Worm (Caenorhabditis elegans) whole organism, L3 larva: ENCODE measurements around the gene C09H10.5.

Experiments used
- R02D3.7 ChIP-seq: fragments of 150-350 bp; optimal IDR thresholded peaks from 2 replicates; lab custom pipeline; 2014; ENCODE audit warnings: missing biosample characterization, missing genetic modification characterization
- ZK546.5 ChIP-seq: sonication (generic microtip); optimal IDR thresholded peaks from 2 replicates; lab custom pipeline; 2017; ENCODE audit warnings: missing biosample characterization, missing genetic modification characterization
- aly-2 ChIP-seq: fragments of 150-350 bp; optimal IDR thresholded peaks from 2 replicates; lab custom pipeline; 2014; ENCODE audit warnings: missing biosample characterization, missing genetic modification characterization
- ama-1 ChIP-seq: fragments of 150-350 bp; optimal IDR thresholded peaks from 2 replicates; lab custom pipeline; 2018
- ceh-16 ChIP-seq: sonication (generic microtip); optimal IDR thresholded peaks from 2 replicates; lab custom pipeline; 2017; ENCODE audit warnings: missing biosample characterization, missing genetic modification characterization
- ceh-28 ChIP-seq: fragments of 150-350 bp; optimal IDR thresholded peaks from 2 replicates; lab custom pipeline; 2014; ENCODE audit warnings: missing biosample characterization, missing genetic modification reagents, missing genetic modification characterization
- ceh-82 ChIP-seq: fragments of 150-350 bp; optimal IDR thresholded peaks from 2 replicates; lab custom pipeline; 2014; ENCODE audit warnings: missing biosample characterization, missing genetic modification characterization
- ceh-9 ChIP-seq: sonication (generic microtip); optimal IDR thresholded peaks from 2 replicates; lab custom pipeline; 2018; ENCODE audit warnings: missing biosample characterization, missing genetic modification characterization
- daf-12 ChIP-seq: fragments of 150-350 bp; optimal IDR thresholded peaks from 2 replicates; lab custom pipeline; 2014; ENCODE audit warnings: missing biosample characterization, missing genetic modification reagents, missing genetic modification characterization
- egl-27 ChIP-seq: sonication (generic microtip); optimal IDR thresholded peaks from 4 replicates; lab custom pipeline; 2017; ENCODE audit warnings: missing biosample characterization, missing genetic modification reagents, missing genetic modification characterization
- egl-5 ChIP-seq: fragments of 150-350 bp; optimal IDR thresholded peaks from 2 replicates; lab custom pipeline; 2017; ENCODE audit warnings: missing biosample characterization, missing genetic modification reagents, missing genetic modification characterization, inconsistent platforms
- elt-1 ChIP-seq: fragments of 150-350 bp; optimal IDR thresholded peaks from 2 replicates; lab custom pipeline; 2014; ENCODE audit warnings: missing biosample characterization, missing genetic modification characterization
- elt-2 ChIP-seq: sonication (generic microtip); optimal IDR thresholded peaks from 2 replicates; lab custom pipeline; 2016; ENCODE audit warnings: missing genetic modification reagents, mild to moderate bottlenecking, missing genetic modification characterization, missing compliant biosample characterization
- elt-3 ChIP-seq, 3 experiments: fragments of 150-350 bp in 1 of 3; sonication (generic microtip) in 2 of 3; optimal IDR thresholded peaks; 2 replicates in 2 of 3; 4 replicates in 1 of 3; lab custom pipeline; 2014 to 2017; ENCODE audit warnings: missing biosample characterization in 3 of 3, missing genetic modification characterization in 3 of 3
- eor-1 ChIP-seq, 2 experiments: fragments of 150-350 bp; optimal IDR thresholded peaks; 2 replicates each; lab custom pipeline; 2014 to 2018; ENCODE audit warnings: missing biosample characterization in 2 of 2, missing genetic modification characterization in 2 of 2
- fkh-10 ChIP-seq: sonication (generic microtip); optimal IDR thresholded peaks from 2 replicates; lab custom pipeline; 2017; ENCODE audit warnings: missing biosample characterization, missing genetic modification reagents, missing genetic modification characterization
- fkh-2 ChIP-seq: fragments of 150-350 bp; optimal IDR thresholded peaks from 2 replicates; lab custom pipeline; 2014; ENCODE audit warnings: missing biosample characterization, missing genetic modification reagents, missing genetic modification characterization
- fos-1 ChIP-seq: fragments of 150-350 bp; optimal IDR thresholded peaks from 2 replicates; lab custom pipeline; 2014; ENCODE audit warnings: missing biosample characterization, missing genetic modification characterization
- hmg-11 ChIP-seq: sonication (generic microtip); optimal IDR thresholded peaks from 2 replicates; lab custom pipeline; 2016; ENCODE audit warnings: missing genetic modification characterization, missing compliant biosample characterization
- jun-1 ChIP-seq: fragments of 150-350 bp; optimal IDR thresholded peaks from 2 replicates; lab custom pipeline; 2014; ENCODE audit warnings: missing biosample characterization, missing genetic modification reagents, missing genetic modification characterization
- lin-15B ChIP-seq: fragments of 150-350 bp; optimal IDR thresholded peaks from 2 replicates; lab custom pipeline; 2014; ENCODE audit warnings: missing biosample characterization, missing genetic modification characterization
- lin-39 ChIP-seq: fragments of 150-350 bp; optimal IDR thresholded peaks from 2 replicates; lab custom pipeline; 2018; ENCODE audit warnings: missing biosample characterization, missing genetic modification reagents, missing genetic modification characterization
- lsy-12 ChIP-seq: sonication (generic microtip); optimal IDR thresholded peaks from 2 replicates; lab custom pipeline; 2016; ENCODE audit warnings: mild to moderate bottlenecking, missing genetic modification characterization, missing compliant biosample characterization
- mdl-1 ChIP-seq: fragments of 150-350 bp; optimal IDR thresholded peaks from 2 replicates; lab custom pipeline; 2014; ENCODE audit warnings: missing biosample characterization, missing genetic modification characterization
- mml-1 ChIP-seq: fragments of 150-350 bp; sonication (generic microtip); optimal IDR thresholded peaks from 3 replicates; lab custom pipeline; 2014; ENCODE audit warnings: missing biosample characterization, missing genetic modification characterization
- nfya-1 ChIP-seq: sonication (generic microtip); optimal IDR thresholded peaks from 2 replicates; lab custom pipeline; 2017; ENCODE audit warnings: missing genetic modification characterization, mild to moderate bottlenecking, missing compliant biosample characterization, antibody characterized with exemption, moderate library complexity; ENCODE audit not compliant: insufficient read depth
- nhr-11 ChIP-seq: fragments of 150-350 bp; optimal IDR thresholded peaks from 2 replicates; lab custom pipeline; 2014; ENCODE audit warnings: missing biosample characterization, missing genetic modification characterization
- nhr-12 ChIP-seq: fragments of 150-350 bp; optimal IDR thresholded peaks from 2 replicates; lab custom pipeline; 2014; ENCODE audit warnings: missing biosample characterization, missing genetic modification characterization
- nhr-23 ChIP-seq: fragments of 150-350 bp; optimal IDR thresholded peaks from 2 replicates; lab custom pipeline; 2014; ENCODE audit warnings: missing biosample characterization, missing genetic modification reagents, missing genetic modification characterization
- nhr-237 ChIP-seq: fragments of 150-350 bp; optimal IDR thresholded peaks from 2 replicates; lab custom pipeline; 2014; ENCODE audit warnings: missing biosample characterization, missing genetic modification characterization
- nhr-25 ChIP-seq: sonication (generic microtip); optimal IDR thresholded peaks from 2 replicates; lab custom pipeline; 2017; ENCODE audit warnings: missing biosample characterization, missing genetic modification characterization
- nhr-28 ChIP-seq: fragments of 150-350 bp; optimal IDR thresholded peaks from 2 replicates; lab custom pipeline; 2014; ENCODE audit warnings: missing biosample characterization, missing genetic modification characterization
- nhr-43 ChIP-seq: sonication (generic microtip); optimal IDR thresholded peaks from 2 replicates; lab custom pipeline; 2016; ENCODE audit warnings: mild to moderate bottlenecking, missing genetic modification characterization, missing compliant biosample characterization; ENCODE audit not compliant: poor library complexity, severe bottlenecking
- nhr-67 ChIP-seq: fragments of 150-350 bp; optimal IDR thresholded peaks from 2 replicates; lab custom pipeline; 2014; ENCODE audit warnings: missing biosample characterization, missing genetic modification characterization
- nhr-76 ChIP-seq: fragments of 150-350 bp; sonication (generic microtip); optimal IDR thresholded peaks from 5 replicates; lab custom pipeline; 2014; ENCODE audit warnings: missing biosample characterization, missing genetic modification characterization
- nhr-77 ChIP-seq: fragments of 150-350 bp; optimal IDR thresholded peaks from 2 replicates; lab custom pipeline; 2014; ENCODE audit warnings: missing biosample characterization, missing genetic modification characterization
- pha-4 ChIP-seq: fragments of 150-350 bp; optimal IDR thresholded peaks from 2 replicates; lab custom pipeline; 2014; ENCODE audit warnings: missing biosample characterization, missing genetic modification reagents, missing genetic modification characterization
- pqm-1 ChIP-seq: fragments of 150-350 bp; optimal IDR thresholded peaks from 2 replicates; lab custom pipeline; 2017; ENCODE audit warnings: missing biosample characterization, missing genetic modification characterization, inconsistent platforms
- sea-2 ChIP-seq: fragments of 150-350 bp; sonication (generic microtip); optimal IDR thresholded peaks from 4 replicates; lab custom pipeline; 2014; ENCODE audit warnings: missing biosample characterization, missing genetic modification reagents, missing genetic modification characterization
- skn-1 ChIP-seq: fragments of 150-350 bp; optimal IDR thresholded peaks from 2 replicates; lab custom pipeline; 2014; ENCODE audit warnings: missing biosample characterization, missing genetic modification characterization
- snpc-4 ChIP-seq: fragments of 150-350 bp; optimal IDR thresholded peaks from 2 replicates; lab custom pipeline; 2014; ENCODE audit warnings: missing biosample characterization, missing genetic modification characterization
- tbx-2 ChIP-seq: sonication (generic microtip); optimal IDR thresholded peaks from 2 replicates; lab custom pipeline; 2016; ENCODE audit warnings: mild to moderate bottlenecking, missing genetic modification characterization, missing compliant biosample characterization
- unc-39 ChIP-seq: sonication (generic microtip); optimal IDR thresholded peaks from 4 replicates; lab custom pipeline; 2017; ENCODE audit warnings: missing biosample characterization, missing genetic modification characterization
- unc-62 ChIP-seq: fragments of 150-350 bp; sonication (generic microtip); optimal IDR thresholded peaks from 4 replicates; lab custom pipeline; 2014; ENCODE audit warnings: missing biosample characterization, missing genetic modification reagents, missing genetic modification characterization
- zag-1 ChIP-seq: fragments of 150-350 bp; optimal IDR thresholded peaks from 2 replicates; lab custom pipeline; 2014; ENCODE audit warnings: missing biosample characterization, missing genetic modification characterization
- ztf-11 ChIP-seq: fragments of 150-350 bp; optimal IDR thresholded peaks from 2 replicates; lab custom pipeline; 2014; ENCODE audit warnings: missing biosample characterization, missing genetic modification characterization
- ztf-4 ChIP-seq: fragments of 150-350 bp; optimal IDR thresholded peaks from 2 replicates; lab custom pipeline; 2014; ENCODE audit warnings: missing biosample characterization, missing genetic modification characterization

The C09H10.5 gene

ce11 chrII:11104162-11104561 lies 605 bp upstream of the C09H10.5 start, which contains the start of gene C09H10.9:
TSS of gene C09H10.9 (plus strand) at chrII:11104462.
- TF ChIP-seq jun-1 (tag; lab: Kevin White, UChicago) = no peak
- TF ChIP-seq, all 47 proteins: peak for 0

- TF ChIP-seq nhr-76 (tag; lab: Kevin White, UChicago) = no peak
- no peak for TF ChIP-seq fkh-10 (GFP tag; lab: Kevin White, UChicago)
- peak; percentile 83 for TF ChIP-seq nhr-25 (tag; lab: Kevin White, UChicago)
- peak; percentile 79 for TF ChIP-seq lin-39 (tag; lab: Kevin White, UChicago)
- no peak for TF ChIP-seq eor-1 (tag; optimal IDR thresholded peaks at IDR 0.05; lab: Kevin White, UChicago)
- TF ChIP-seq hmg-11 (tag; lab: Kevin White, UChicago) = peak; percentile 11
- TF ChIP-seq ceh-82 (tag; lab: Kevin White, UChicago) = no peak
- no peak for TF ChIP-seq ceh-28 (tag; lab: Kevin White, UChicago)
- TF ChIP-seq pha-4 (tag; lab: Kevin White, UChicago) = peak; percentile 84
- no peak for TF ChIP-seq mdl-1 (tag; lab: Kevin White, UChicago)
- peak; percentile 29 for TF ChIP-seq pqm-1 (tag; lab: Kevin White, UChicago)
- TF ChIP-seq sea-2 (GFP tag; lab: Kevin White, UChicago) = no peak
- no peak for TF ChIP-seq jun-1 (tag; lab: Kevin White, UChicago)
- no peak for TF ChIP-seq mml-1 (tag; lab: Kevin White, UChicago)
- TF ChIP-seq R02D3.7 (tag; lab: Kevin White, UChicago) = no peak
- TF ChIP-seq snpc-4 (tag; lab: Kevin White, UChicago) = peak; percentile 49
- TF ChIP-seq nhr-23 = peak; percentile 72
- no peak for TF ChIP-seq ceh-16 (tag; lab: Kevin White, UChicago)
- TF ChIP-seq nhr-77 (tag; lab: Kevin White, UChicago) = no peak
- peak; percentile 80 for TF ChIP-seq egl-5 (tag; lab: Kevin White, UChicago)
- TF ChIP-seq nhr-237 (tag; lab: Kevin White, UChicago) = no peak
- TF ChIP-seq ZK546.5 = no peak
- peak; percentile 76 for TF ChIP-seq nfya-1 (tag; lab: Kevin White, UChicago)
- TF ChIP-seq nhr-11 (tag; lab: Kevin White, UChicago) = no peak
- TF ChIP-seq fos-1 = no peak
- no peak for TF ChIP-seq unc-62 (GFP tag; lab: Kevin White, UChicago)
- TF ChIP-seq nhr-43 (tag; lab: Kevin White, UChicago) = no peak
- no peak for TF ChIP-seq aly-2 (tag; lab: Kevin White, UChicago)
- no peak for TF ChIP-seq elt-1 (tag; lab: Kevin White, UChicago)
- TF ChIP-seq zag-1 (tag; lab: Kevin White, UChicago) = no peak
- no peak for TF ChIP-seq egl-27 (tag; lab: Kevin White, UChicago)
- TF ChIP-seq nhr-67 (tag; lab: Kevin White, UChicago) = no peak
- no peak for TF ChIP-seq ama-1 (lab: Kevin White, UChicago)
- no peak for TF ChIP-seq nhr-28 (tag; lab: Kevin White, UChicago)
- no peak for TF ChIP-seq ztf-4
- no peak for TF ChIP-seq lsy-12 (tag; lab: Kevin White, UChicago)
- no peak for TF ChIP-seq nhr-12 (tag; lab: Kevin White, UChicago)
- no peak for TF ChIP-seq ztf-11 (tag; lab: Kevin White, UChicago)
- no peak for TF ChIP-seq ceh-9
- TF ChIP-seq fkh-2 (tag; lab: Kevin White, UChicago) = no peak
- TF ChIP-seq elt-2 (tag; lab: Kevin White, UChicago) = peak; percentile 48
- TF ChIP-seq elt-3 (tag; optimal IDR thresholded peaks at IDR 0.05; lab: Kevin White, UChicago) = no peak
- TF ChIP-seq tbx-2 (tag; lab: Kevin White, UChicago) = no peak
- peak; percentile 82 for TF ChIP-seq lin-15B (tag; lab: Kevin White, UChicago)
- no peak for TF ChIP-seq skn-1 (tag; lab: Kevin White, UChicago)
- no peak for TF ChIP-seq unc-39 (tag; lab: Kevin White, UChicago)
- no peak for TF ChIP-seq daf-12 (tag; lab: Kevin White, UChicago)
Measured at ce11 chrII:11103052-11103451, 505 bp downstream of the C09H10.5 start.
